Worm (Caenorhabditis elegans) whole organism, L4/young adult: Measurements from ENCODE around the gene F10B5.2.

Experiments used
- W03F9.2 ChIP-seq: fragments of 150-350 bp; optimal IDR thresholded peaks from 2 replicates; lab custom pipeline; 2014; ENCODE audit warnings: missing biosample characterization, missing genetic modification characterization
- dao-5 ChIP-seq: sonication (generic microtip); optimal IDR thresholded peaks from 2 replicates; lab custom pipeline; 2016; ENCODE audit warnings: missing genotype, missing genetic modification characterization, moderate library complexity, missing compliant biosample characterization
- him-1 ChIP-seq: sonication (generic microtip); optimal IDR thresholded peaks from 2 replicates; lab custom pipeline; 2016; ENCODE audit warnings: missing genotype, missing genetic modification reagents, missing genetic modification characterization, missing compliant biosample characterization

ce11 chrII:8141135-8141534 is 3.4 kb upstream of the F10B5.2 start:
- TF ChIP-seq dao-5 (tag; lab: Kevin White, UChicago) (no peak), him-1 (tag; lab: Kevin White, UChicago) (no peak), W03F9.2 (no peak)
